Worm (Caenorhabditis elegans) whole organism, L4/young adult: Measurements from ENCODE around the gene nol-6.

Source experiments
- W03F9.2 ChIP-seq: fragments of 150-350 bp; optimal IDR thresholded peaks from 2 replicates; lab custom pipeline; 2014; ENCODE audit warnings: missing biosample characterization, missing genetic modification characterization
- dao-5 ChIP-seq: sonication (generic microtip); optimal IDR thresholded peaks from 2 replicates; lab custom pipeline; 2016; ENCODE audit warnings: missing genotype, missing genetic modification characterization, moderate library complexity, missing compliant biosample characterization
- him-1 ChIP-seq: sonication (generic microtip); optimal IDR thresholded peaks from 2 replicates; lab custom pipeline; 2016; ENCODE audit warnings: missing genotype, missing genetic modification reagents, missing genetic modification characterization, missing compliant biosample characterization

- TF ChIP-seq him-1 (no peak), dao-5 (tag; lab: Kevin White, UChicago) (no peak), W03F9.2 (no peak)
Measured at ce11 chrII:1470515-1470966, 33.2 kb upstream of the nol-6 start, which contains the start of gene H17B01.2.
